Fruit fly (Drosophila melanogaster) whole organism, pupa: Measurements from ENCODE around the gene CG33110.

Source experiments
- CG10348 ChIP-seq: fragments of 200-800 bp; sonication (Bioruptor generic); IDR thresholded peaks from 2 replicates; pipeline ENCODE4 v1.3.6; 2022; ENCODE audit warnings: missing biosample characterization, missing genetic modification characterization
- CG12605 ChIP-seq: fragments of 200-800 bp; sonication (Bioruptor generic); IDR thresholded peaks from 2 replicates; pipeline ENCODE4 v1.3.6; 2022; ENCODE audit warnings: missing biosample characterization, missing genetic modification characterization
- CG13204 ChIP-seq: fragments of 200-800 bp; sonication (Bioruptor generic); optimal IDR thresholded peaks from 2 replicates; lab custom pipeline; 2018; ENCODE audit warnings: missing biosample characterization, mild to moderate bottlenecking, missing genetic modification characterization, moderate library complexity
- CG14655 ChIP-seq: fragments of 200-800 bp; sonication (Bioruptor generic); optimal IDR thresholded peaks from 3 replicates; lab custom pipeline; 2017; ENCODE audit warnings: mild to moderate bottlenecking, missing biosample characterization, missing genetic modification reagents, missing genetic modification characterization
- CG15710 ChIP-seq: fragments of 200-800 bp; sonication (Bioruptor generic); optimal IDR thresholded peaks from 2 replicates; lab custom pipeline; 2018; ENCODE audit warnings: missing biosample characterization, mild to moderate bottlenecking, missing genetic modification characterization, moderate library complexity
- CG17806 ChIP-seq: fragments of 200-800 bp; sonication (Bioruptor generic); optimal IDR thresholded peaks from 2 replicates; lab custom pipeline; 2018; ENCODE audit warnings: missing biosample characterization, mild to moderate bottlenecking, missing genetic modification characterization, moderate library complexity
- CG32121 ChIP-seq: fragments of 200-800 bp; sonication (Bioruptor generic); IDR thresholded peaks from 2 replicates; pipeline ENCODE4 v1.3.6; 2022; ENCODE audit warnings: missing biosample characterization, missing genetic modification characterization
- CG34367 ChIP-seq: fragments of 200-800 bp; sonication (Bioruptor generic); optimal IDR thresholded peaks from 2 replicates; lab custom pipeline; 2018; ENCODE audit warnings: missing biosample characterization, mild to moderate bottlenecking, missing genetic modification characterization
- CG4496 ChIP-seq: fragments of 200-800 bp; sonication (Bioruptor generic); IDR thresholded peaks from 3 replicates; pipeline ENCODE4 v1.3.6; 2022; ENCODE audit warnings: missing biosample characterization, missing genetic modification characterization
- CG8159 ChIP-seq: fragments of 200-800 bp; sonication (Bioruptor generic); optimal IDR thresholded peaks from 3 replicates; lab custom pipeline; 2018; ENCODE audit warnings: missing biosample characterization, mild to moderate bottlenecking, missing genetic modification characterization, moderate library complexity
- CG8301 ChIP-seq: fragments of 200-800 bp; sonication (Bioruptor generic); optimal IDR thresholded peaks from 2 replicates; lab custom pipeline; 2018; ENCODE audit warnings: missing biosample characterization, mild to moderate bottlenecking, missing genetic modification characterization
- CG9948 ChIP-seq: fragments of 200-800 bp; sonication (Bioruptor generic); optimal IDR thresholded peaks from 2 replicates; lab custom pipeline; 2018; ENCODE audit warnings: missing biosample characterization, mild to moderate bottlenecking, missing genetic modification characterization, moderate library complexity
- D1 ChIP-seq: fragments of 200-800 bp; sonication (Bioruptor generic); optimal IDR thresholded peaks from 2 replicates; lab custom pipeline; 2018; ENCODE audit warnings: missing biosample characterization, mild to moderate bottlenecking, missing genetic modification characterization, moderate library complexity
- EcR ChIP-seq: fragments of 200-800 bp; sonication (Bioruptor generic); optimal IDR thresholded peaks from 3 replicates; lab custom pipeline; 2019; ENCODE audit warnings: missing biosample characterization, missing genetic modification characterization, mild to moderate bottlenecking, moderate library complexity, missing genetic modification reagents
- Ets98B ChIP-seq: fragments of 200-800 bp; sonication (Bioruptor generic); IDR thresholded peaks from 2 replicates; pipeline ENCODE4 v1.3.6; 2022; ENCODE audit warnings: missing biosample characterization, missing genetic modification characterization
- Pif1A ChIP-seq: fragments of 200-800 bp; sonication (Bioruptor generic); optimal IDR thresholded peaks from 3 replicates; lab custom pipeline; 2016; ENCODE audit warnings: missing biosample characterization, missing genetic modification characterization
- Pif1B ChIP-seq: fragments of 200-800 bp; sonication (Bioruptor generic); optimal IDR thresholded peaks from 3 replicates; lab custom pipeline; 2016; ENCODE audit warnings: missing biosample characterization, missing genetic modification characterization
- Snoo ChIP-seq: fragments of 200-800 bp; sonication (Bioruptor generic); optimal IDR thresholded peaks from 3 replicates; lab custom pipeline; 2017; ENCODE audit warnings: missing biosample characterization, mild to moderate bottlenecking, missing genetic modification characterization, inconsistent platforms
- fd96Ca ChIP-seq: fragments of 200-800 bp; sonication (Bioruptor generic); IDR thresholded peaks from 3 replicates; pipeline ENCODE4 v1.3.6; 2022; ENCODE audit warnings: missing biosample characterization, missing genetic modification characterization
- gl ChIP-seq: fragments of 200-800 bp; sonication (Bioruptor generic); optimal IDR thresholded peaks from 2 replicates; lab custom pipeline; 2018; ENCODE audit warnings: missing biosample characterization, mild to moderate bottlenecking, missing genetic modification characterization
- rn ChIP-seq: fragments of 200-800 bp; sonication (Bioruptor generic); IDR thresholded peaks from 2 replicates; pipeline ENCODE4 v1.3.6; 2022; ENCODE audit warnings: missing biosample characterization, missing genetic modification characterization

CG33110 gene

DNA sequence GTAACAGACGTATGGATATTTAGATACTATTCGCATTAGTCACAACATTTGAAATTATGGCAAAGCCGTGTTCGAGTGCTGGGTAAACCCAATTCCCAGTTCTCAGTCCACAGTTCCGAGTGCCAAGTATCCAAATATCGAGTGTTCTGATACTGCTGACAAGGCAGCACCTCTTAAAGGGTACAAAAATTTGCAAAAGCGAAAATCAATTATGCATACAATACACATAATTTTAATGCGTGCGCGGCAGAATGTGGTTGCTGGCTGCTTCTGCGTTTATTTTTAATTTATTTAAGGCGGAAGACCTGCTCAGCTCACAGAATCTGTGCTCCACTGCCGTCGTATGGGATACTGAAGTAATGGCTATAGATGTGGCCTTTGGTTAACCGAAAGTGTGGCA lies 17.3 kb upstream of the CG33110 start:
- TF ChIP-seq D1 (tag; lab: Kevin White, UChicago) (no peak), EcR (GFP tag; lab: Kevin White, UChicago) (no peak), CG34367 (tag; lab: Kevin White, UChicago) (no peak), gl (no peak), CG8301 (tag; lab: Kevin White, UChicago) (no peak), CG9948 (tag; lab: Kevin White, UChicago) (no peak), CG14655 (GFP tag; lab: Kevin White, UChicago) (no peak), CG4496 (no peak), CG17806 (no peak), CG10348 (GFP tag; lab: Robert Waterston, UW) (no peak), CG13204 (no peak), Snoo (tag; lab: Kevin White, UChicago) (no peak), Pif1B (GFP tag; lab: Kevin White, UChicago) (no peak), Ets98B (GFP tag; lab: Robert Waterston, UW) (no peak)
- TF ChIP-seq, all 21 proteins: peak for 0

DNA sequence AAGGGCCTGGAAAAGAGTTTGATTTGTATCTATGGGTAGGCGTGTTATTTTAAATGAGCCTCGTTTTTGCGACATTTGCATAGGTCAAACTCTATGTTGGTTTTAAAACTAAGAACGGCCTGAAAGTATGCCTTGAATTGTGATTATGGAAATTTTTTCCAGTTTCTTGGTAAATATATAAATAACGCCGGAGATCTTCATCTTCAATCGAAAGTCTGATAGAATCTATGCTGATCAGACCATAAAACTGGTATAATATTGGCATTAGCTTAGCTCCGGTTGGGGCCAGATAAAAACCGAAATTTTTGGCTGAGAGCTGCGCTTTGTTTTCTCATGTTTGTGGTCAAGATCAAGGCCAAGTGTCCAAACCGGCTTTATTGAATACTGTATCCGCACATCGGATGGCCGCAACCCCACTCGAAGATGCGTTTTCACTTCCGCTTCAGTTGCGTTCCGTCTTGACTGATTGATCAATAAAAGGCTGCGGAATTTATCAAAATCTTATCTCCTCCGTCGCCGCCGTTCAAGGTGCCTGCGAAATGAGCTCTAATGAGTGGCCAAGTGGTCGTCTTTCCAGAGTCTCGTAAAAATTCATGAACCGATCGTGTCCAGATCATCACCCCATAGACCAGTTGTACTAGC lies 12.8 kb upstream of the CG33110 start:
- no peak for TF ChIP-seq fd96Ca (GFP tag; lab: Robert Waterston, UW)
- TF ChIP-seq CG17806 = no peak
- TF ChIP-seq CG15710 (tag; lab: Kevin White, UChicago) = no peak
- TF ChIP-seq CG32121 (GFP tag; lab: Robert Waterston, UW) = no peak
- TF ChIP-seq CG34367 (tag; lab: Kevin White, UChicago) = no peak
- no peak for TF ChIP-seq EcR (GFP tag; lab: Kevin White, UChicago)
- no peak for TF ChIP-seq D1 (tag; lab: Kevin White, UChicago)

DNA sequence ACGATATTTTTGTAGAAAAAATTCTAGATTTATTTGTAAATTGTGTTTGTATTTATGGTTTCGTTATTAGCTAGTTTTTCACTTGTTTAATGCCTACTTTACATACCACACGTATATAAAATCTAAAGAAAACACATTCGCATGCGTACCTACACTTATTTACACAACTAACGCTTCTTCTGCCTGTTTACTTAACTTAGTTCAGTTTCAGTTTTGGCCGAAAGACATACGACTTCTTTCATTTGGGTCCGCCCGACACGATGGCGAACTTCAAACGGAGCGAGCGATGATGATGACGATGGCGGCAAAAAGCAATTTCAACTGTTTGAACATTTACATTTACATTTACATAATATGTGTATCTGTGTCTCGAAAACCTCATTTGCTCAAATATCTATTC lies 11.6 kb upstream of the CG33110 start:
- TF ChIP-seq CG34367 (tag; lab: Kevin White, UChicago) = no peak
- no peak for TF ChIP-seq Ets98B (GFP tag; lab: Robert Waterston, UW)
- no peak for TF ChIP-seq Pif1A (GFP tag; lab: Kevin White, UChicago)
- TF ChIP-seq CG8159 = no peak
- no peak for TF ChIP-seq Snoo (tag; lab: Kevin White, UChicago)
- TF ChIP-seq CG4496 = no peak
- no peak for TF ChIP-seq CG13204
- TF ChIP-seq CG9948 (tag; lab: Kevin White, UChicago) = no peak

DNA sequence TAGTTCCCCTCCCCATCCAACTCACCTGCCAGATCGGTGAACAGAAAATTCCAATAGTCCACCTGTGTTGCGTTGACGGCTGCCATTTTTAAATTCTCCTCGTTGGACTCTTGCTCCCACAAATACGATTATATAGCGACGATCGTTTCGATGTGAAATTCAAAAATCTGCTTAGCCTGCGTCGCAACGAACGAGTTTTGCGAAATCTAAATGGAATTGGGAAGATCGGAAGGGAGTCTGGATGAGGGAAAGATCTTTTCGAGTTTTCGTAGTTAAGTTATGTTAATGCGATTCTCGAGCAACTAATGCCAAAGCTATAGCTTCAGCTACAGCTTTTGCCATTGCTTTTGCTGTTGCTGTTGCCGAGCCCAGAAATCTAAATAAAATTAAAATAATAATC lies 9.8 kb upstream of the CG33110 start:
- TF ChIP-seq CG9948 (tag; lab: Kevin White, UChicago) = no peak
- no peak for TF ChIP-seq CG34367 (tag; lab: Kevin White, UChicago)
- TF ChIP-seq Snoo (tag; lab: Kevin White, UChicago) = no peak
- TF ChIP-seq gl = no peak
- no peak for TF ChIP-seq CG12605 (GFP tag; lab: Robert Waterston, UW)
- TF ChIP-seq D1 (tag; lab: Kevin White, UChicago) = no peak
- TF ChIP-seq CG8301 (tag; lab: Kevin White, UChicago) = no peak
- no peak for TF ChIP-seq CG8159
- no peak for TF ChIP-seq CG10348 (GFP tag; lab: Robert Waterston, UW)
- TF ChIP-seq CG4496 = no peak
- TF ChIP-seq EcR (GFP tag; lab: Kevin White, UChicago) = no peak
- no peak for TF ChIP-seq rn (GFP tag; lab: Robert Waterston, UW)
- TF ChIP-seq, all 21 proteins: peak for 0

DNA sequence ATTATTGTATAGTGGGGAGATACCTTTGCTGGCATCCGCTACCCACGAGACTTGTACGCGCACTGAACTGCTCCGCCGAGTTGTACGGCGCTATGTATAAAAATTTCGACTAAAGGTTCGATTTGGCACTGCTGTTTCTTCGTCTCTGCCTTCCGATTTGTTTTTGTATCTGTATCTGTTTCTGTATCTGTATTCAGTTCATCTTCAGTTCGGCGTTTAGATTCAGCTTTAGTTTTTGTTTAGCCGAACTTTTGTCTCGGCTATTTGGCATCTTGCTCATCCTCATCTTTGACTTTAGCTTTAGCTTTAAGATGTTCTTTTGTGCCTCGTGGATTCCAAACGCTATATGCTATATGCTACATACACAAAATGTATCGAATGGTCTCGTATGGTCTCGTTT lies 7.5 kb upstream of the CG33110 start, which contains the start of gene sit:
Gene sit, minus strand, starts transcription at position 71 of the 400 bp plus-strand sequence.
- no peak for TF ChIP-seq CG8301 (tag; lab: Kevin White, UChicago)
- no peak for TF ChIP-seq rn (GFP tag; lab: Robert Waterston, UW)
- TF ChIP-seq CG9948 (tag; lab: Kevin White, UChicago) = no peak
- TF ChIP-seq CG12605 (GFP tag; lab: Robert Waterston, UW) = no peak
- TF ChIP-seq Ets98B (GFP tag; lab: Robert Waterston, UW) = no peak
- no peak for TF ChIP-seq EcR (GFP tag; lab: Kevin White, UChicago)
- no peak for TF ChIP-seq Pif1A (GFP tag; lab: Kevin White, UChicago)
- no peak for TF ChIP-seq Pif1B (GFP tag; lab: Kevin White, UChicago)
- TF ChIP-seq Snoo (tag; lab: Kevin White, UChicago) = no peak
- no peak for TF ChIP-seq CG15710 (tag; lab: Kevin White, UChicago)
- TF ChIP-seq gl = no peak
- no peak for TF ChIP-seq CG14655 (GFP tag; lab: Kevin White, UChicago)
- TF ChIP-seq CG13204 = no peak
- no peak for TF ChIP-seq CG34367 (tag; lab: Kevin White, UChicago)
- TF ChIP-seq D1 (tag; lab: Kevin White, UChicago) = no peak
- no peak for TF ChIP-seq CG10348 (GFP tag; lab: Robert Waterston, UW)
- TF ChIP-seq CG8159 = no peak
- no peak for TF ChIP-seq fd96Ca (GFP tag; lab: Robert Waterston, UW)
- no peak for TF ChIP-seq CG32121 (GFP tag; lab: Robert Waterston, UW)
- no peak for TF ChIP-seq CG17806

DNA sequence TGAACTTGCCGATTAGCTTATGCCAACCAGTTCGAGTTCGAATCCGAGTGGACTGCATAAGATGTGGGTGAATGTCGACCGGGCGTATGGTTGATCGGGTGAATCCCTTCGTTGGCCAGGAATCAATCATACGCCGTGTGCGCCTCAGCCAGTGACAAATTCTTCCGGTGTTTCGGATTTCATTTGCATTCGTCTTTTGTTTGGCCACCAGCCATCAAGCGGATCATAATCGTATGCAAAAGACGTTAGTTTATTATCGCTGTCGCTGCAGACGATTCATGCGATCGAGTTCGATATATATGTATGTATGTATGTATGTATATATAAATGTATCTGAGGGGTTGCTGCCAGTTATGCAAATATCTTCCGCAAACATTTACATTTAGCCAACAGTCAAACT lies 5.9 kb upstream of the CG33110 start:
- TF ChIP-seq CG10348 (GFP tag; lab: Robert Waterston, UW) (no peak), Ets98B (GFP tag; lab: Robert Waterston, UW) (no peak), rn (GFP tag; lab: Robert Waterston, UW) (no peak), Pif1B (GFP tag; lab: Kevin White, UChicago) (no peak), CG15710 (tag; lab: Kevin White, UChicago) (no peak)
